Fruit fly (Drosophila melanogaster) whole organism, prepupa: ENCODE data around the gene Klf15.
A peak's percentile ranks its signal among the peaks of the same experiment; 100 is the strongest.

ENCODE experiments used
- Blimp-1 ChIP-seq: fragments of 200-800 bp; sonication (Bioruptor generic); optimal IDR thresholded peaks from 3 replicates; lab custom pipeline; 2017; ENCODE audit warnings: missing biosample characterization, missing genetic modification characterization, mild to moderate bottlenecking, moderate library complexity, missing genetic modification reagents
- CG10669 ChIP-seq: fragments of 200-800 bp; sonication (Bioruptor generic); optimal IDR thresholded peaks from 3 replicates; lab custom pipeline; 2018; ENCODE audit warnings: missing biosample characterization, mild to moderate bottlenecking, missing genetic modification characterization, moderate library complexity
- CG11902 ChIP-seq: fragments of 200-800 bp; sonication (Bioruptor generic); optimal IDR thresholded peaks from 3 replicates; lab custom pipeline; 2016; ENCODE audit warnings: missing biosample characterization, missing genetic modification characterization
- CG15336 ChIP-seq: fragments of 200-800 bp; sonication (Bioruptor generic); IDR thresholded peaks from 2 replicates; pipeline ENCODE4 v1.3.6; 2022; ENCODE audit warnings: missing biosample characterization, missing genetic modification characterization
- CG1621 ChIP-seq: fragments of 200-800 bp; sonication (Bioruptor generic); optimal IDR thresholded peaks from 3 replicates; lab custom pipeline; 2018; ENCODE audit warnings: missing biosample characterization, mild to moderate bottlenecking, missing genetic modification characterization
- CG16779 ChIP-seq: fragments of 200-800 bp; sonication (Bioruptor generic); optimal IDR thresholded peaks from 3 replicates; lab custom pipeline; 2017; ENCODE audit warnings: missing biosample characterization, mild to moderate bottlenecking, missing genetic modification characterization
- CG3032 ChIP-seq: fragments of 200-800 bp; optimal IDR thresholded peaks from 2 replicates; lab custom pipeline; 2019; ENCODE audit warnings: missing biosample characterization, mild to moderate bottlenecking, missing genetic modification characterization, moderate library complexity
- CG32006 ChIP-seq: fragments of 200-800 bp; sonication (Bioruptor generic); optimal IDR thresholded peaks from 3 replicates; lab custom pipeline; 2017; ENCODE audit warnings: missing biosample characterization, mild to moderate bottlenecking, missing genetic modification characterization
- CG6163 ChIP-seq: fragments of 200-800 bp; sonication (Bioruptor generic); IDR thresholded peaks from 3 replicates; pipeline ENCODE4 v1.3.6; 2022; ENCODE audit warnings: missing biosample characterization, missing genetic modification characterization
- CG6792 ChIP-seq: fragments of 200-800 bp; sonication (Bioruptor generic); optimal IDR thresholded peaks from 3 replicates; lab custom pipeline; 2016; ENCODE audit warnings: missing biosample characterization, missing genetic modification characterization
- CG6808 ChIP-seq: fragments of 200-800 bp; sonication (Bioruptor generic); optimal IDR thresholded peaks from 3 replicates; lab custom pipeline; 2017; ENCODE audit warnings: missing biosample characterization, missing genetic modification characterization, mild to moderate bottlenecking, moderate library complexity, missing genetic modification reagents
- CG6854 ChIP-seq: fragments of 200-800 bp; sonication (Bioruptor generic); optimal IDR thresholded peaks from 2 replicates; lab custom pipeline; 2017; ENCODE audit warnings: missing biosample characterization, mild to moderate bottlenecking, missing genetic modification characterization
- CG7368 ChIP-seq: fragments of 200-800 bp; sonication (Bioruptor generic); optimal IDR thresholded peaks from 3 replicates; lab custom pipeline; 2016; ENCODE audit warnings: missing biosample characterization, missing genetic modification characterization
- CG8119 ChIP-seq: fragments of 200-800 bp; sonication (Bioruptor generic); IDR thresholded peaks from 3 replicates; pipeline ENCODE4 v1.3.6; 2022; ENCODE audit warnings: missing biosample characterization, missing genetic modification characterization
- CG8632 ChIP-seq: fragments of 200-800 bp; sonication (Bioruptor generic); optimal IDR thresholded peaks from 3 replicates; lab custom pipeline; 2016; ENCODE audit warnings: missing biosample characterization, missing genetic modification characterization
- Eip75B ChIP-seq: fragments of 200-800 bp; sonication (Bioruptor generic); optimal IDR thresholded peaks from 3 replicates; lab custom pipeline; 2016; ENCODE audit warnings: missing biosample characterization, missing genetic modification characterization
- Eip78C ChIP-seq: fragments of 200-800 bp; sonication (Bioruptor generic); peaks from one replicate; lab custom pipeline; 2016; ENCODE audit warnings: missing biosample characterization, missing genetic modification characterization
- Eip93F ChIP-seq: fragments of 200-800 bp; sonication (Bioruptor generic); optimal IDR thresholded peaks from 2 replicates; lab custom pipeline; 2016; ENCODE audit warnings: missing biosample characterization, mild to moderate bottlenecking, missing genetic modification characterization
- Ets21C ChIP-seq: fragments of 200-800 bp; sonication (Bioruptor generic); optimal IDR thresholded peaks from 3 replicates; lab custom pipeline; 2016; ENCODE audit warnings: missing biosample characterization, missing genetic modification characterization
- Gug ChIP-seq: fragments of 200-800 bp; sonication (Bioruptor generic); IDR thresholded peaks from 2 replicates; pipeline ENCODE4 v1.3.6; 2022; ENCODE audit warnings: missing biosample characterization, missing genetic modification characterization
- Hr39 ChIP-seq: fragments of 200-800 bp; sonication (Bioruptor generic); optimal IDR thresholded peaks from 2 replicates; lab custom pipeline; 2016; ENCODE audit warnings: missing biosample characterization, missing genetic modification characterization
- Lpt ChIP-seq: fragments of 200-800 bp; sonication (Bioruptor generic); optimal IDR thresholded peaks from 3 replicates; lab custom pipeline; 2016; ENCODE audit warnings: missing biosample characterization, missing genetic modification characterization
- Sox15 ChIP-seq: fragments of 200-800 bp; sonication (Bioruptor generic); optimal IDR thresholded peaks from 3 replicates; lab custom pipeline; 2016; ENCODE audit warnings: missing biosample characterization, missing genetic modification characterization
- acj6 ChIP-seq: fragments of 200-800 bp; sonication (Bioruptor generic); optimal IDR thresholded peaks from 3 replicates; lab custom pipeline; 2016; ENCODE audit warnings: missing biosample characterization, missing genetic modification characterization
- esn ChIP-seq: fragments of 200-800 bp; sonication (Bioruptor generic); optimal IDR thresholded peaks from 2 replicates; lab custom pipeline; 2016; ENCODE audit warnings: missing biosample characterization, mild to moderate bottlenecking, missing genetic modification characterization, moderate library complexity
- fd59A ChIP-seq: fragments of 200-800 bp; sonication (Bioruptor generic); optimal IDR thresholded peaks from 2 replicates; lab custom pipeline; 2017; ENCODE audit warnings: missing biosample characterization, mild to moderate bottlenecking, missing genetic modification characterization, missing genetic modification reagents
- fd85E ChIP-seq: fragments of 200-800 bp; sonication (Bioruptor generic); optimal IDR thresholded peaks from 3 replicates; lab custom pipeline; 2016; ENCODE audit warnings: missing biosample characterization, missing genetic modification characterization
- fkh ChIP-seq: fragments of 200-800 bp; sonication (Bioruptor generic); optimal IDR thresholded peaks from 3 replicates; lab custom pipeline; 2017; ENCODE audit warnings: missing biosample characterization, mild to moderate bottlenecking, missing genetic modification characterization, moderate library complexity
- net ChIP-seq: fragments of 200-800 bp; sonication (Bioruptor generic); optimal IDR thresholded peaks from 3 replicates; lab custom pipeline; 2016; ENCODE audit warnings: missing biosample characterization, missing genetic modification characterization
- pdm3 ChIP-seq: fragments of 200-800 bp; sonication (Bioruptor generic); optimal IDR thresholded peaks from 3 replicates; lab custom pipeline; 2016; ENCODE audit warnings: missing biosample characterization, missing genetic modification characterization
- salr ChIP-seq, 2 experiments: fragments of 200-800 bp; sonication (Bioruptor generic); optimal IDR thresholded peaks; 3 replicates each; lab custom pipeline; 2016 to 2018; ENCODE audit warnings: missing biosample characterization in 2 of 2, missing genetic modification characterization in 2 of 2, mild to moderate bottlenecking in 1 of 2
- ss ChIP-seq, 2 experiments: fragments of 200-800 bp; sonication (Bioruptor generic); optimal IDR thresholded peaks; 2 replicates in 1 of 2; 3 replicates in 1 of 2; lab custom pipeline; 2017 to 2018; ENCODE audit warnings: mild to moderate bottlenecking in 2 of 2, missing biosample characterization in 2 of 2, missing genetic modification characterization in 2 of 2, moderate library complexity in 1 of 2
- svp ChIP-seq: fragments of 200-800 bp; sonication (Bioruptor generic); peaks from one replicate; lab custom pipeline; 2016; ENCODE audit warnings: missing biosample characterization, missing genetic modification characterization
- topi ChIP-seq: fragments of 200-800 bp; sonication (Bioruptor generic); optimal IDR thresholded peaks from 3 replicates; lab custom pipeline; 2016; ENCODE audit warnings: missing biosample characterization, missing genetic modification characterization

The Klf15 gene

dm6 chrX:4771488-4771887, at the start of gene Klf15:
TSS of gene Klf15 (minus strand) at chrX:4771588.
- no peak for TF ChIP-seq net
- TF ChIP-seq Hr39 (GFP tag; lab: Kevin White, UChicago): no peak
- no peak for TF ChIP-seq Blimp-1 (GFP tag; lab: Kevin White, UChicago)
- no peak for TF ChIP-seq ss (GFP tag; optimal IDR thresholded peaks at IDR 0.05; lab: Kevin White, UChicago)
- no peak for TF ChIP-seq Lpt (GFP tag; lab: Kevin White, UChicago)
- TF ChIP-seq CG11902 (GFP tag; lab: Kevin White, UChicago): no peak
- TF ChIP-seq CG15336 (GFP tag; lab: Robert Waterston, UW): no peak
- no peak for TF ChIP-seq CG1621
- no peak for TF ChIP-seq pdm3
- TF ChIP-seq Sox15 (GFP tag; lab: Kevin White, UChicago): no peak
- TF ChIP-seq fd85E: no peak
- TF ChIP-seq fd59A (GFP tag; lab: Kevin White, UChicago): no peak
- TF ChIP-seq esn (GFP tag; lab: Kevin White, UChicago): no peak
- TF ChIP-seq Gug: no peak
- TF ChIP-seq CG3032 (tag; lab: Kevin White, UChicago): no peak
- TF ChIP-seq Eip75B (GFP tag; lab: Kevin White, UChicago): no peak
- no peak for TF ChIP-seq Ets21C (GFP tag; lab: Kevin White, UChicago)
- TF ChIP-seq CG6808 (GFP tag; lab: Kevin White, UChicago): no peak
- TF ChIP-seq salr (GFP tag; optimal IDR thresholded peaks at IDR 0.05; lab: Kevin White, UChicago): no peak
- TF ChIP-seq fkh (GFP tag; lab: Kevin White, UChicago): no peak
- TF ChIP-seq, all 60 proteins: peak for 0

- TF ChIP-seq ss (GFP tag; optimal IDR thresholded peaks at IDR 0.05; lab: Kevin White, UChicago): no peak
- TF ChIP-seq pdm3: no peak
- peak; percentile 5 for TF ChIP-seq CG32006 (GFP tag; lab: Kevin White, UChicago)
- TF ChIP-seq svp: peak; percentile 4
Measured at dm6 chrX:4807826-4808225, 36.4 kb upstream of the Klf15 start.

dm6 chrX:4804762-4805161, 33.4 kb upstream of the Klf15 start, which contains the start of gene CG2861:
TSS of gene CG2861 (minus strand) at chrX:4804862.
- no peak for TF ChIP-seq CG6854 (GFP tag; lab: Kevin White, UChicago)
- no peak for TF ChIP-seq CG6163
- TF ChIP-seq topi: no peak

- no peak for TF ChIP-seq topi
Measured at dm6 chrX:4783775-4784174, 12.4 kb upstream of the Klf15 start, which contains the start of gene CG6978. TSS of gene CG6978 (plus strand) at chrX:4784075.

- TF ChIP-seq pdm3 (no peak), CG11902 (GFP tag; lab: Kevin White, UChicago) (no peak)
Measured at dm6 chrX:4782689-4783088, 11.3 kb upstream of the Klf15 start, which contains the start of gene CG15471. TSS of gene CG15471 (minus strand) at chrX:4782789.

dm6 chrX:4777275-4777674, 5.9 kb upstream of the Klf15 start, which contains the start of gene CG2871:
TSS of gene CG2871 (minus strand) at chrX:4777375.
- TF ChIP-seq CG10669: no peak
- TF ChIP-seq CG6792 (GFP tag; lab: Kevin White, UChicago): no peak
- no peak for TF ChIP-seq CG6854 (GFP tag; lab: Kevin White, UChicago)
- no peak for TF ChIP-seq CG16779 (tag; lab: Kevin White, UChicago)
- no peak for TF ChIP-seq CG8632 (GFP tag; lab: Kevin White, UChicago)

dm6 chrX:4770037-4770436, 1.4 kb downstream of the Klf15 start, which contains the start of gene CG15472:
TSS of gene CG15472 (minus strand) at chrX:4770137.
- TF ChIP-seq Eip78C (GFP tag; lab: Kevin White, UChicago) (no peak), net (no peak), acj6 (no peak), CG32006 (GFP tag; lab: Kevin White, UChicago) (no peak), svp (no peak), CG8119 (GFP tag; lab: Robert Waterston, UW) (no peak), CG7368 (GFP tag; lab: Kevin White, UChicago) (no peak), CG1621 (no peak), Eip93F (no peak)
